Worm (Caenorhabditis elegans) whole organism, L4 larva: ENCODE results near the gene cct-4.

Source experiments
- F10B5.3 ChIP-seq: sonication (generic microtip); optimal IDR thresholded peaks from 2 replicates; lab custom pipeline; 2016; ENCODE audit warnings: mild to moderate bottlenecking, missing genetic modification characterization, missing compliant biosample characterization
- F44E2.7 ChIP-seq: fragments of 200-800 bp; sonication (Bioruptor generic); IDR thresholded peaks from 2 replicates; pipeline ENCODE4 v2.1.2; 2022; ENCODE audit warnings: missing genetic modification characterization, missing compliant biosample characterization
- F49E8.2 ChIP-seq: sonication (generic microtip); optimal IDR thresholded peaks from 2 replicates; lab custom pipeline; 2016; ENCODE audit warnings: missing compliant biosample characterization, mild to moderate bottlenecking, missing genetic modification characterization, borderline replicate concordance
- R02D3.7 ChIP-seq: fragments of 150-350 bp; sonication (generic microtip); optimal IDR thresholded peaks from 3 replicates; lab custom pipeline; 2014; ENCODE audit warnings: missing biosample characterization, missing genetic modification characterization
- Y105C5A.15 ChIP-seq: fragments of 200-800 bp; sonication (Bioruptor generic); IDR thresholded peaks from 2 replicates; pipeline ENCODE4 v1.3.6; 2022; ENCODE audit warnings: missing genetic modification characterization, missing compliant biosample characterization
- ZK337.2 ChIP-seq: fragments of 200-800 bp; sonication (Bioruptor generic); IDR thresholded peaks from 2 replicates; pipeline ENCODE4 v1.3.6; 2022; ENCODE audit warnings: missing genetic modification reagents, missing genetic modification characterization, missing compliant biosample characterization
- aha-1 ChIP-seq: fragments of 150-350 bp; peaks from one replicate; lab custom pipeline; 2014; ENCODE audit warnings: missing biosample characterization, missing genetic modification characterization
- aly-2 ChIP-seq: sonication (generic microtip); optimal IDR thresholded peaks from 2 replicates; lab custom pipeline; 2018; ENCODE audit warnings: missing biosample characterization, missing genetic modification characterization
- arid-1 ChIP-seq: fragments of 200-800 bp; sonication (Bioruptor generic); conservative IDR thresholded peaks from 2 replicates; pipeline ENCODE4 v1.3.6; 2022; ENCODE audit warnings: missing genetic modification reagents, missing genetic modification characterization, missing compliant biosample characterization
- attf-4 ChIP-seq: sonication (generic microtip); optimal IDR thresholded peaks from 3 replicates; lab custom pipeline; 2017; ENCODE audit warnings: missing biosample characterization, missing genetic modification characterization
- ceh-44 ChIP-seq: fragments of 200-800 bp; sonication (Bioruptor generic); IDR thresholded peaks from 2 replicates; pipeline ENCODE4 v1.3.6; 2022; ENCODE audit warnings: missing genetic modification reagents, missing genetic modification characterization, missing compliant biosample characterization
- ceh-62 ChIP-seq: sonication (generic microtip); optimal IDR thresholded peaks from 2 replicates; lab custom pipeline; 2017; ENCODE audit warnings: missing biosample characterization, missing genetic modification characterization
- cey-2 ChIP-seq: sonication (generic microtip); optimal IDR thresholded peaks from 3 replicates; lab custom pipeline; 2017; ENCODE audit warnings: missing genetic modification characterization, mild to moderate bottlenecking, missing compliant biosample characterization, antibody characterized with exemption, borderline replicate concordance; ENCODE audit not compliant: insufficient read depth
- daf-12 ChIP-seq: fragments of 150-350 bp; optimal IDR thresholded peaks from 2 replicates; lab custom pipeline; 2014; ENCODE audit warnings: missing biosample characterization, missing genetic modification reagents, missing genetic modification characterization
- daf-19 ChIP-seq: fragments of 200-800 bp; sonication (Bioruptor generic); conservative IDR thresholded peaks from 2 replicates; pipeline ENCODE4 v1.3.6; 2022; ENCODE audit warnings: missing genetic modification characterization, missing compliant biosample characterization
- dmd-8 ChIP-seq: fragments of 200-800 bp; sonication (Bioruptor generic); IDR thresholded peaks from 2 replicates; pipeline ENCODE4 v1.3.6; 2022; ENCODE audit warnings: missing genetic modification characterization, missing compliant biosample characterization
- fkh-10 ChIP-seq: fragments of 150-350 bp; optimal IDR thresholded peaks from 2 replicates; lab custom pipeline; 2014; ENCODE audit warnings: missing biosample characterization, missing genetic modification reagents, missing genetic modification characterization
- fos-1 ChIP-seq: fragments of 150-350 bp; optimal IDR thresholded peaks from 2 replicates; lab custom pipeline; 2014; ENCODE audit warnings: missing biosample characterization, missing genetic modification characterization
- gei-8 ChIP-seq: fragments of 200-800 bp; sonication (Bioruptor generic); optimal IDR thresholded peaks from 2 replicates; lab custom pipeline; 2018; ENCODE audit warnings: mild to moderate bottlenecking, missing genetic modification characterization, missing compliant biosample characterization
- hmg-1.1 ChIP-seq: fragments of 200-800 bp; sonication (Bioruptor generic); IDR thresholded peaks from 2 replicates; pipeline ENCODE4 v1.3.6; 2022; ENCODE audit warnings: missing genetic modification reagents, missing genetic modification characterization, missing compliant biosample characterization
- lin-1 ChIP-seq: fragments of 200-800 bp; sonication (Bioruptor generic); IDR thresholded peaks from 2 replicates; pipeline ENCODE4 v1.3.6; 2022; ENCODE audit warnings: missing genetic modification reagents, missing genetic modification characterization, missing compliant biosample characterization
- lin-13 ChIP-seq: fragments of 150-350 bp; optimal IDR thresholded peaks from 2 replicates; lab custom pipeline; 2014; ENCODE audit warnings: missing biosample characterization, missing genetic modification reagents, missing genetic modification characterization
- lin-15B ChIP-seq: fragments of 150-350 bp; sonication (generic microtip); optimal IDR thresholded peaks from 3 replicates; lab custom pipeline; 2014; ENCODE audit warnings: missing biosample characterization, missing genetic modification characterization
- lin-29 ChIP-seq: fragments of 200-800 bp; sonication (Bioruptor generic); IDR thresholded peaks from 2 replicates; pipeline ENCODE4 v1.3.6; 2022; ENCODE audit warnings: missing genetic modification reagents, missing genetic modification characterization, missing compliant biosample characterization
- lin-38 ChIP-seq: fragments of 200-800 bp; sonication (Bioruptor generic); IDR thresholded peaks from 2 replicates; pipeline ENCODE4 v1.3.6; 2022; ENCODE audit warnings: missing genetic modification reagents, missing genetic modification characterization, missing compliant biosample characterization
- mep-1 ChIP-seq: fragments of 150-350 bp; sonication (generic microtip); optimal IDR thresholded peaks from 3 replicates; lab custom pipeline; 2014; ENCODE audit warnings: missing biosample characterization, missing genetic modification characterization
- mes-2 ChIP-seq: sonication (generic microtip); optimal IDR thresholded peaks from 2 replicates; lab custom pipeline; 2016; ENCODE audit warnings: missing genotype, mild to moderate bottlenecking, missing genetic modification characterization, missing compliant biosample characterization; ENCODE audit not compliant: poor library complexity, severe bottlenecking
- mxl-2 ChIP-seq: fragments of 200-800 bp; sonication (Bioruptor generic); conservative IDR thresholded peaks from 2 replicates; pipeline ENCODE4 v1.3.6; 2022; ENCODE audit warnings: missing genetic modification reagents, missing genetic modification characterization, missing compliant biosample characterization
- mxl-3 ChIP-seq: fragments of 200-800 bp; sonication (Bioruptor generic); optimal IDR thresholded peaks from 2 replicates; lab custom pipeline; 2018; ENCODE audit warnings: mild to moderate bottlenecking, missing genetic modification characterization, missing compliant biosample characterization
- nhr-10 ChIP-seq: fragments of 150-350 bp; optimal IDR thresholded peaks from 2 replicates; lab custom pipeline; 2014; ENCODE audit warnings: missing biosample characterization, missing genetic modification characterization
- nhr-11 ChIP-seq: fragments of 150-350 bp; optimal IDR thresholded peaks from 2 replicates; lab custom pipeline; 2014; ENCODE audit warnings: missing biosample characterization, missing genetic modification characterization
- nhr-111 ChIP-seq: fragments of 200-800 bp; sonication (Bioruptor generic); optimal IDR thresholded peaks from 2 replicates; lab custom pipeline; 2018; ENCODE audit warnings: mild to moderate bottlenecking, missing genetic modification characterization, missing compliant biosample characterization
- nhr-42 ChIP-seq: fragments of 200-800 bp; sonication (Bioruptor generic); IDR thresholded peaks from 2 replicates; pipeline ENCODE4 v1.3.6; 2022; ENCODE audit warnings: missing genetic modification characterization, missing compliant biosample characterization
- nhr-77 ChIP-seq: fragments of 150-350 bp; optimal IDR thresholded peaks from 2 replicates; lab custom pipeline; 2014; ENCODE audit warnings: missing biosample characterization, missing genetic modification characterization
- php-3 ChIP-seq: fragments of 200-800 bp; sonication (Bioruptor generic); IDR thresholded peaks from 2 replicates; pipeline ENCODE4 v1.3.6; 2022; ENCODE audit warnings: missing genetic modification reagents, missing genetic modification characterization, missing compliant biosample characterization
- set-16 ChIP-seq: fragments of 200-800 bp; sonication (Bioruptor generic); IDR thresholded peaks from 2 replicates; pipeline ENCODE4 v1.3.6; 2022; ENCODE audit warnings: missing genetic modification reagents, missing genetic modification characterization, missing compliant biosample characterization
- snpc-1.2 ChIP-seq: fragments of 200-800 bp; sonication (Bioruptor generic); IDR thresholded peaks from 2 replicates; pipeline ENCODE4 v1.3.6; 2022; ENCODE audit warnings: missing genetic modification reagents, missing genetic modification characterization, missing compliant biosample characterization
- tag-97 ChIP-seq: fragments of 200-800 bp; sonication (Bioruptor generic); IDR thresholded peaks from 2 replicates; pipeline ENCODE4 v1.3.6; 2022; ENCODE audit warnings: missing genetic modification characterization, missing compliant biosample characterization
- unc-62 ChIP-seq, 3 experiments: fragments of 150-350 bp in 1 of 3; sonication (generic microtip); optimal IDR thresholded peaks in 2 of 3; peaks in 1 of 3; 1 replicate in 1 of 3; 2 replicates in 2 of 3; lab custom pipeline; 2014 to 2017; ENCODE audit warnings: missing biosample characterization in 3 of 3, missing genetic modification characterization in 3 of 3, missing genetic modification reagents in 3 of 3, missing genotype in 1 of 3
- vab-7 ChIP-seq: fragments of 200-800 bp; sonication (Bioruptor generic); IDR thresholded peaks from 2 replicates; pipeline ENCODE4 v1.3.6; 2022; ENCODE audit warnings: missing genetic modification reagents, missing genetic modification characterization, missing compliant biosample characterization
- zag-1 ChIP-seq: fragments of 150-350 bp; optimal IDR thresholded peaks from 2 replicates; lab custom pipeline; 2014; ENCODE audit warnings: missing biosample characterization, missing genetic modification characterization
- zip-2 ChIP-seq: fragments of 150-350 bp; optimal IDR thresholded peaks from 2 replicates; lab custom pipeline; 2014; ENCODE audit warnings: missing biosample characterization, missing genetic modification characterization
- ztf-11 ChIP-seq: fragments of 150-350 bp; optimal IDR thresholded peaks from 2 replicates; lab custom pipeline; 2014; ENCODE audit warnings: missing biosample characterization, missing genetic modification characterization

Gene cct-4

ce11 chrII:8276057-8276456, 7.4 kb upstream of the cct-4 start, which contains the start of the genes gei-14 and slc-25A32 (continued):
- TF ChIP-seq nhr-77 (tag; lab: Kevin White, UChicago), result no peak
- TF ChIP-seq lin-1 (GFP tag; lab: Robert Waterston, UW), result no peak
- TF ChIP-seq set-16, result no peak
- TF ChIP-seq ZK337.2, result no peak
- no peak for TF ChIP-seq nhr-111 (GFP tag; lab: Kevin White, UChicago)
- no peak for TF ChIP-seq F44E2.7 (GFP tag; lab: Robert Waterston, UW)
- TF ChIP-seq lin-13 (GFP tag; lab: Kevin White, UChicago), result peak; percentile 45
- peak; percentile 57 for TF ChIP-seq lin-38 (GFP tag; lab: Robert Waterston, UW)
- TF ChIP-seq fkh-10 (GFP tag; lab: Kevin White, UChicago), result no peak
- TF ChIP-seq lin-29 (GFP tag; lab: Robert Waterston, UW), result no peak
- no peak for TF ChIP-seq attf-4 (tag; lab: Kevin White, UChicago)
- no peak for TF ChIP-seq F10B5.3 (tag; lab: Kevin White, UChicago)
- no peak for TF ChIP-seq vab-7 (GFP tag; lab: Robert Waterston, UW)
- no peak for TF ChIP-seq ceh-62 (tag; lab: Kevin White, UChicago)
- no peak for TF ChIP-seq nhr-10
- peak; percentile 54 for TF ChIP-seq mes-2 (tag; lab: Kevin White, UChicago)
- no peak for TF ChIP-seq daf-19 (GFP tag; lab: Robert Waterston, UW)
- TF ChIP-seq nhr-11 (tag; lab: Kevin White, UChicago), result no peak
- TF ChIP-seq F49E8.2 (tag; lab: Kevin White, UChicago), result peak; percentile 45
- TF ChIP-seq unc-62 (GFP tag; optimal IDR thresholded peaks at IDR 0.05 in 1 of 2; lab: Kevin White, UChicago), result no peak
- no peak for TF ChIP-seq unc-62 (tag; optimal IDR thresholded peaks at IDR 0.05; lab: Kevin White, UChicago)
- peak; percentile 84 for TF ChIP-seq R02D3.7 (tag; lab: Kevin White, UChicago)
- TF ChIP-seq mep-1 (tag; lab: Kevin White, UChicago), result no peak
- no peak for TF ChIP-seq dmd-8 (GFP tag; lab: Robert Waterston, UW)
- TF ChIP-seq nhr-42 (GFP tag; lab: Robert Waterston, UW), result no peak
- no peak for TF ChIP-seq ztf-11 (tag; lab: Kevin White, UChicago)
- no peak for TF ChIP-seq aha-1
- no peak for TF ChIP-seq aly-2 (tag; lab: Kevin White, UChicago)
- TF ChIP-seq zag-1 (tag; lab: Kevin White, UChicago), result no peak
- TF ChIP-seq lin-15B (tag; lab: Kevin White, UChicago), result no peak
- TF ChIP-seq mxl-2 (GFP tag; lab: Robert Waterston, UW), result no peak
- no peak for TF ChIP-seq ceh-44 (GFP tag; lab: Robert Waterston, UW)
- TF ChIP-seq fos-1 (tag; lab: Kevin White, UChicago), result no peak
- no peak for TF ChIP-seq daf-12 (tag; lab: Kevin White, UChicago)

- TF ChIP-seq snpc-1.2 (GFP tag; lab: Robert Waterston, UW) (no peak), tag-97 (GFP tag; lab: Robert Waterston, UW) (no peak), nhr-77 (tag; lab: Kevin White, UChicago) (no peak), gei-8 (GFP tag; lab: Kevin White, UChicago) (no peak), php-3 (GFP tag; lab: Robert Waterston, UW) (no peak), zip-2 (tag; lab: Kevin White, UChicago) (no peak), mxl-3 (no peak), hmg-1.1 (GFP tag; lab: Robert Waterston, UW) (no peak), Y105C5A.15 (no peak), arid-1 (GFP tag; lab: Robert Waterston, UW) (no peak), cey-2 (tag; lab: Kevin White, UChicago) (no peak)
These were observed 5.1 kb upstream of the cct-4 start, which contains the start of the genes mrpl-10 and clec-142 for ce11 chrII:8278415-8278814. Gene mrpl-10 (minus strand): TSS chrII:8278515. Gene clec-142 (plus strand): TSS chrII:8278678.
